Fruit fly (Drosophila melanogaster) Kc167 (cell line): ENCODE results near the gene CG4080.

ENCODE experiments used
- Myc ChIP-seq: fragments of >200 bp; optimal IDR thresholded peaks from 2 replicates; lab custom pipeline; 2017; ENCODE audit warnings: missing external identifiers
- Sin3A ChIP-seq: fragments of >200 bp; optimal IDR thresholded peaks from 2 replicates; lab custom pipeline; 2018; ENCODE audit warnings: missing external identifiers
- psq ChIP-seq: fragments of >200 bp; optimal IDR thresholded peaks from 2 replicates; lab custom pipeline; 2017; ENCODE audit warnings: missing external identifiers

dm6 chr3L:9398435-9398981, 519 bp downstream of the CG4080 start:
- no peak for TF ChIP-seq Sin3A (lab: Kevin White, UChicago)
- no peak for TF ChIP-seq Myc (lab: Kevin White, UChicago)
- no peak for TF ChIP-seq psq (lab: Kevin White, UChicago)
